Fruit fly (Drosophila melanogaster) whole organism, embryonic: ENCODE results near the gene CG7810.

Source experiments
- Bgb ChIP-seq: fragments of 200-800 bp; sonication (Bioruptor generic); IDR thresholded peaks from 2 replicates; pipeline ENCODE4 v1.3.6; 2022; ENCODE audit warnings: missing biosample characterization, missing genetic modification characterization; ENCODE audit not compliant: partially characterized antibody
- CG10147 ChIP-seq: fragments of 200-800 bp; sonication (Bioruptor generic); optimal IDR thresholded peaks from 2 replicates; lab custom pipeline; 2019; ENCODE audit warnings: missing biosample characterization, mild to moderate bottlenecking, missing genetic modification characterization, moderate library complexity
- CG10543 ChIP-seq: fragments of 200-800 bp; sonication (Bioruptor generic); optimal IDR thresholded peaks from 3 replicates; lab custom pipeline; 2017; ENCODE audit warnings: missing biosample characterization, mild to moderate bottlenecking, missing genetic modification characterization, moderate library complexity
- CG10565 ChIP-seq: fragments of 200-800 bp; sonication (Bioruptor generic); optimal IDR thresholded peaks from 3 replicates; lab custom pipeline; 2016; ENCODE audit warnings: missing biosample characterization, mild to moderate bottlenecking, missing genetic modification characterization
- CG10979 ChIP-seq: fragments of 200-800 bp; sonication (Bioruptor generic); optimal IDR thresholded peaks from 2 replicates; lab custom pipeline; 2018; ENCODE audit warnings: missing biosample characterization, mild to moderate bottlenecking, missing genetic modification characterization, moderate library complexity
- CG11560 ChIP-seq: fragments of 200-800 bp; sonication (Bioruptor generic); IDR thresholded peaks from 3 replicates; pipeline ENCODE4 v1.3.6; 2022; ENCODE audit warnings: missing biosample characterization, missing genetic modification characterization
- CG12155 ChIP-seq: fragments of 200-800 bp; sonication (Bioruptor generic); optimal IDR thresholded peaks from 3 replicates; lab custom pipeline; 2016; ENCODE audit warnings: missing biosample characterization, missing genetic modification characterization
- CG12219 ChIP-seq: fragments of 200-800 bp; sonication (Bioruptor generic); optimal IDR thresholded peaks from 3 replicates; lab custom pipeline; 2018; ENCODE audit warnings: missing biosample characterization, mild to moderate bottlenecking, missing genetic modification characterization
- CG12659 ChIP-seq: fragments of 200-800 bp; sonication (Bioruptor generic); optimal IDR thresholded peaks from 3 replicates; lab custom pipeline; 2017; ENCODE audit warnings: mild to moderate bottlenecking, missing biosample characterization, missing genetic modification reagents, missing genetic modification characterization
- CG14860 ChIP-seq: fragments of 200-800 bp; sonication (Bioruptor generic); IDR thresholded peaks from 3 replicates; pipeline ENCODE4 v1.3.6; 2022; ENCODE audit warnings: missing biosample characterization, missing genetic modification characterization; ENCODE audit not compliant: partially characterized antibody
- CG16813 ChIP-seq: fragments of 200-800 bp; sonication (Bioruptor generic); IDR thresholded peaks from 3 replicates; pipeline ENCODE4 v1.3.6; 2022; ENCODE audit warnings: missing biosample characterization, missing genetic modification characterization; ENCODE audit not compliant: partially characterized antibody
- CG2712 ChIP-seq: fragments of 200-800 bp; optimal IDR thresholded peaks from 3 replicates; lab custom pipeline; 2019; ENCODE audit warnings: missing biosample characterization, mild to moderate bottlenecking, missing genetic modification characterization, moderate library complexity
- CG33213 ChIP-seq: fragments of 200-800 bp; sonication (Bioruptor generic); optimal IDR thresholded peaks from 3 replicates; lab custom pipeline; 2016; ENCODE audit warnings: missing biosample characterization, missing genetic modification characterization
- CG4282 ChIP-seq: fragments of 200-800 bp; sonication (Bioruptor generic); optimal IDR thresholded peaks from 2 replicates; lab custom pipeline; 2016; ENCODE audit warnings: missing biosample characterization, missing genetic modification characterization
- CG43689 ChIP-seq: fragments of 200-800 bp; sonication (Bioruptor generic); IDR thresholded peaks from 2 replicates; pipeline ENCODE4 v1.3.6; 2022; ENCODE audit warnings: missing biosample characterization, missing genetic modification characterization
- CG4404 ChIP-seq: fragments of 200-800 bp; sonication (Bioruptor generic); IDR thresholded peaks from 2 replicates; pipeline ENCODE4 v1.3.6; 2022; ENCODE audit warnings: missing biosample characterization, missing genetic modification characterization
- CG4730 ChIP-seq: fragments of 200-800 bp; sonication (Bioruptor generic); IDR thresholded peaks from 2 replicates; pipeline ENCODE4 v1.3.6; 2022; ENCODE audit warnings: missing biosample characterization, missing genetic modification characterization
- CG4854 ChIP-seq: fragments of 200-800 bp; sonication (Bioruptor generic); optimal IDR thresholded peaks from 2 replicates; lab custom pipeline; 2016; ENCODE audit warnings: missing biosample characterization, missing genetic modification characterization, inconsistent platforms
- CG6791 ChIP-seq: fragments of 200-800 bp; sonication (Bioruptor generic); IDR thresholded peaks from 3 replicates; pipeline ENCODE4 v1.3.6; 2022; ENCODE audit warnings: missing biosample characterization, missing genetic modification characterization; ENCODE audit not compliant: partially characterized antibody
- CG6854 ChIP-seq: fragments of 200-800 bp; sonication (Bioruptor generic); optimal IDR thresholded peaks from 3 replicates; lab custom pipeline; 2017; ENCODE audit warnings: missing biosample characterization, mild to moderate bottlenecking, missing genetic modification characterization
- CG9215 ChIP-seq: fragments of 200-800 bp; sonication (Bioruptor generic); IDR thresholded peaks from 2 replicates; pipeline ENCODE4 v1.3.6; 2022; ENCODE audit warnings: missing biosample characterization, missing genetic modification characterization
- CrebB ChIP-seq: fragments of 200-800 bp; sonication (Bioruptor generic); optimal IDR thresholded peaks from 3 replicates; lab custom pipeline; 2018; ENCODE audit warnings: missing biosample characterization, mild to moderate bottlenecking, missing genetic modification characterization
- Dip2 ChIP-seq: fragments of 200-800 bp; sonication (Bioruptor generic); IDR thresholded peaks from 2 replicates; pipeline ENCODE4 v1.3.6; 2022; ENCODE audit warnings: missing biosample characterization, missing genetic modification characterization
- Elba2 ChIP-seq: fragments of 200-800 bp; sonication (Bioruptor generic); optimal IDR thresholded peaks from 3 replicates; lab custom pipeline; 2016; ENCODE audit warnings: missing biosample characterization, missing genetic modification characterization
- Ets97D ChIP-seq: fragments of 200-800 bp; sonication (Bioruptor generic); optimal IDR thresholded peaks from 3 replicates; lab custom pipeline; 2016; ENCODE audit warnings: missing biosample characterization, missing genetic modification characterization
- Fer3 ChIP-seq: fragments of 200-800 bp; sonication (Bioruptor generic); optimal IDR thresholded peaks from 2 replicates; lab custom pipeline; 2018; ENCODE audit warnings: missing biosample characterization, mild to moderate bottlenecking, missing genetic modification characterization, moderate library complexity
- HLH4C ChIP-seq: fragments of 200-800 bp; sonication (Bioruptor generic); IDR thresholded peaks from 3 replicates; pipeline ENCODE4 v1.3.6; 2022; ENCODE audit warnings: missing biosample characterization, missing genetic modification characterization; ENCODE audit not compliant: partially characterized antibody
- HLH54F ChIP-seq: fragments of 200-800 bp; sonication (Bioruptor generic); optimal IDR thresholded peaks from 3 replicates; lab custom pipeline; 2016; ENCODE audit warnings: missing biosample characterization, missing genetic modification characterization
- Hr51 ChIP-seq, 2 experiments: fragments of 200-800 bp; sonication (Bioruptor generic); optimal IDR thresholded peaks; 2 replicates in 1 of 2; 3 replicates in 1 of 2; lab custom pipeline; 2016 to 2018; ENCODE audit warnings: missing biosample characterization in 2 of 2, missing genetic modification characterization in 2 of 2, mild to moderate bottlenecking in 1 of 2, moderate library complexity in 1 of 2
- Hr78 ChIP-seq, 2 experiments: fragments of 200-800 bp in 1 of 2; fragments of >200 bp in 1 of 2; sonication (Bioruptor generic) in 1 of 2; optimal IDR thresholded peaks; 2 replicates each; lab custom pipeline; 2017 to 2019; ENCODE audit warnings: missing biosample characterization in 2 of 2, missing genetic modification characterization in 2 of 2, mild to moderate bottlenecking in 1 of 2, moderate library complexity in 1 of 2
- MBD-R2 ChIP-seq: fragments of 200-800 bp; sonication (Bioruptor generic); IDR thresholded peaks from 2 replicates; pipeline ENCODE4 v1.3.6; 2022; ENCODE audit warnings: missing biosample characterization, missing genetic modification characterization
- MTF-1 ChIP-seq: fragments of 200-800 bp; sonication (Bioruptor generic); optimal IDR thresholded peaks from 2 replicates; lab custom pipeline; 2018; ENCODE audit warnings: missing biosample characterization, mild to moderate bottlenecking, missing genetic modification characterization, borderline replicate concordance
- Nf-YC ChIP-seq: fragments of 200-800 bp; optimal IDR thresholded peaks from 3 replicates; lab custom pipeline; 2019; ENCODE audit warnings: missing biosample characterization, mild to moderate bottlenecking, missing genetic modification characterization, moderate library complexity
- NfI ChIP-seq: fragments of 200-800 bp; sonication (Bioruptor generic); optimal IDR thresholded peaks from 3 replicates; lab custom pipeline; 2018; ENCODE audit warnings: missing biosample characterization, mild to moderate bottlenecking, missing genetic modification characterization, moderate library complexity
- Poxn ChIP-seq: fragments of 200-800 bp; sonication (Bioruptor generic); IDR thresholded peaks from 2 replicates; pipeline ENCODE4 v1.3.6; 2022; ENCODE audit warnings: missing biosample characterization, missing genetic modification characterization
- Side ChIP-seq: fragments of 200-800 bp; sonication (Bioruptor generic); optimal IDR thresholded peaks from 2 replicates; lab custom pipeline; 2016; ENCODE audit warnings: missing biosample characterization, missing genetic modification characterization
- al ChIP-seq: fragments of 200-800 bp; sonication (Bioruptor generic); IDR thresholded peaks from 2 replicates; pipeline ENCODE4 v1.3.6; 2022; ENCODE audit warnings: missing biosample characterization, missing genetic modification characterization
- ci ChIP-seq: fragments of 200-800 bp; sonication (Bioruptor generic); IDR thresholded peaks from 3 replicates; pipeline ENCODE4 v1.3.6; 2022; ENCODE audit warnings: missing biosample characterization, missing genetic modification characterization
- dpn ChIP-seq, 2 experiments: fragments of 200-800 bp; sonication (Bioruptor generic); optimal IDR thresholded peaks; 3 replicates each; lab custom pipeline; 2016; ENCODE audit warnings: missing biosample characterization in 2 of 2, missing genetic modification characterization in 2 of 2
- fd64A ChIP-seq: fragments of 200-800 bp; sonication (Bioruptor generic); optimal IDR thresholded peaks from 3 replicates; lab custom pipeline; 2018; ENCODE audit warnings: missing biosample characterization, mild to moderate bottlenecking, missing genetic modification characterization
- ftz-f1 ChIP-seq: fragments of 200-800 bp; sonication (Bioruptor generic); optimal IDR thresholded peaks from 2 replicates; lab custom pipeline; 2016; ENCODE audit warnings: missing biosample characterization, missing genetic modification characterization
- lab ChIP-seq: fragments of 200-800 bp; sonication (Bioruptor generic); optimal IDR thresholded peaks from 3 replicates; lab custom pipeline; 2017; ENCODE audit warnings: missing biosample characterization, missing genetic modification characterization, mild to moderate bottlenecking, moderate library complexity, missing genetic modification reagents
- mam ChIP-seq: fragments of 200-800 bp; sonication (Bioruptor generic); optimal IDR thresholded peaks from 3 replicates; lab custom pipeline; 2016; ENCODE audit warnings: missing biosample characterization, missing genetic modification characterization
- rib ChIP-seq: fragments of 200-800 bp; sonication (Bioruptor generic); IDR thresholded peaks from 2 replicates; pipeline ENCODE4 v1.3.6; 2022; ENCODE audit warnings: missing biosample characterization, missing genetic modification characterization
- sd ChIP-seq: fragments of 200-800 bp; sonication (Bioruptor generic); optimal IDR thresholded peaks from 3 replicates; lab custom pipeline; 2018; ENCODE audit warnings: missing biosample characterization, mild to moderate bottlenecking, missing genetic modification characterization, moderate library complexity
- sens-2 ChIP-seq: fragments of 200-800 bp; sonication (Bioruptor generic); IDR thresholded peaks from 2 replicates; pipeline ENCODE4 v1.3.6; 2022; ENCODE audit warnings: missing biosample characterization, missing genetic modification characterization
- tap ChIP-seq: fragments of 200-800 bp; optimal IDR thresholded peaks from 3 replicates; lab custom pipeline; 2019; ENCODE audit warnings: missing biosample characterization, mild to moderate bottlenecking, missing genetic modification characterization, moderate library complexity
- usp ChIP-seq: fragments of >200 bp; optimal IDR thresholded peaks from 2 replicates; lab custom pipeline; 2017; ENCODE audit warnings: missing biosample characterization, missing genetic modification characterization
- zf30C ChIP-seq: fragments of 200-800 bp; sonication (Bioruptor generic); optimal IDR thresholded peaks from 3 replicates; lab custom pipeline; 2018; ENCODE audit warnings: missing biosample characterization, mild to moderate bottlenecking, missing genetic modification characterization

Gene CG7810

DNA sequence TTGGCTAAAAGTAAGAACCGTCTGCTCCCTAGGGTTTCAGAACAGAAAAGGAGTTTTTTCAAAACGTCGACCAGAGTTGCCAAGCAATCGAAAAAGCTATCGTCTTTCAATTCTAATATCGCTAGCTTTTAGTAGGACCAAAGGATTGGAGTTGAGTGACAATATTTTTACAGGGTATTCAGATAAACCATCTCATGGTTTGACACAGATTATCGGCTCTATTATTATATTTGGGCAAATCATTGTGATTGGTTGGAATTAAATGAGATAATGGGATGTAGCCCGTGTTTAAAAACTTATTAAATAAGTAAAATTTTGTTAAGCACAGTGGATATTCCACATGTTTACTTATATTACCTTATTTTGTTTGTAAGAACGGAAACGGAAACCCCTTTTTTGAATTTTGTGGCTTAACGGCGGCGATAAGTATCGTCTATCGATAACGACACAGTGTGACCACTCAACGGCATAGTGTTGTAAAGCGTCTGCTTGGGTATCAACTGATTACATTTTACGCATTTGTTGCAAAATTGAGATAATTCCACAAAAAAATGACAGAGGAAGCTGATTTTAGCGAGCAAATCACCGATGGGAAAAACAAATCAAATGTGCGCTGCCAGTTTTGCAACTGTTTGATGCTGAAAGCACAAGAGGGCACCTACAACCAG is 9.0 kb upstream of the CG7810 start, which contains the start of the genes mtsh and strat (continued):
- TF ChIP-seq Hr51 (GFP tag; optimal IDR thresholded peaks at IDR 0.05; lab: Kevin White, UChicago) (peak in 1 of 2 experiments; percentile 56), al (GFP tag; lab: Robert Waterston, UW) (no peak), NfI (peak; percentile 64), CG10147 (GFP tag; lab: Kevin White, UChicago) (no peak), CG14860 (GFP tag; lab: Robert Waterston, UW) (peak; percentile 61; the same call in 2 of the 3 replicates), CG4282 (GFP tag; lab: Kevin White, UChicago) (no peak), Hr78 (GFP tag; optimal IDR thresholded peaks at IDR 0.05; lab: Kevin White, UChicago) (no peak), CG10543 (GFP tag; lab: Kevin White, UChicago) (peak; percentile 2), CG12659 (GFP tag; lab: Kevin White, UChicago) (peak; percentile 55), sens-2 (GFP tag; lab: Robert Waterston, UW) (no peak), mam (peak; percentile 59), rib (no peak), CG33213 (peak; percentile 73), CG10979 (tag; lab: Kevin White, UChicago) (peak; percentile 55), Poxn (GFP tag; lab: Robert Waterston, UW) (no peak), Bgb (GFP tag; lab: Robert Waterston, UW) (peak; percentile 73), CG4854 (GFP tag; lab: Kevin White, UChicago) (peak; percentile 63), CG4730 (GFP tag; lab: Robert Waterston, UW) (no peak), zf30C (GFP tag; lab: Kevin White, UChicago) (no peak), MTF-1 (GFP tag; lab: Kevin White, UChicago) (peak; percentile 85), CG9215 (no peak), tap (peak; percentile 21), CrebB (tag; lab: Kevin White, UChicago) (peak; percentile 73), CG6854 (GFP tag; lab: Kevin White, UChicago) (no peak), CG6791 (GFP tag; lab: Robert Waterston, UW) (peak; percentile 78), CG12155 (GFP tag; lab: Kevin White, UChicago) (peak; percentile 42), ci (GFP tag; lab: Robert Waterston, UW) (peak; percentile 89), Side (GFP tag; lab: Kevin White, UChicago) (peak; percentile 72), CG4404 (0 out of 2 replicates have a peak, but pooled peaks have one; percentile 23), HLH54F (GFP tag; lab: Kevin White, UChicago) (peak; percentile 43), CG12219 (GFP tag; lab: Kevin White, UChicago) (peak; percentile 52), Fer3 (tag; lab: Kevin White, UChicago) (peak; percentile 73), Nf-YC (tag; lab: Kevin White, UChicago) (no peak), fd64A (GFP tag; lab: Kevin White, UChicago) (peak; percentile 17), HLH4C (GFP tag; lab: Robert Waterston, UW) (peak; percentile 74), dpn (GFP tag; optimal IDR thresholded peaks at IDR 0.05; lab: Kevin White, UChicago) (peak; percentile 38 to 51), CG2712 (tag; lab: Kevin White, UChicago) (peak; percentile 70), CG11560 (no peak), ftz-f1 (GFP tag; lab: Kevin White, UChicago) (no peak), sd (tag; lab: Kevin White, UChicago) (no peak), MBD-R2 (GFP tag; lab: Robert Waterston, UW) (peak; percentile 94), CG43689 (GFP tag; lab: Robert Waterston, UW) (no peak), CG10565 (GFP tag; lab: Kevin White, UChicago) (no peak), lab (GFP tag; lab: Kevin White, UChicago) (peak; percentile 88), Dip2 (no peak), usp (GFP tag; lab: Kevin White, UChicago) (no peak), CG16813 (GFP tag; lab: Robert Waterston, UW) (peak; percentile 51; the same call in 2 of the 3 replicates), Elba2 (GFP tag; lab: Kevin White, UChicago) (no peak), Ets97D (GFP tag; lab: Kevin White, UChicago) (peak; percentile 98)
